Fruit fly (Drosophila melanogaster) whole organism, wandering third instar larva: ENCODE results near the gene Dpm2.

Experiments used
- Dfd ChIP-seq: fragments of >200 bp; optimal IDR thresholded peaks from 2 replicates; lab custom pipeline; 2017; ENCODE audit warnings: missing biosample characterization, missing genetic modification characterization
- dmrt93B ChIP-seq: fragments of 200-800 bp; sonication (Bioruptor generic); optimal IDR thresholded peaks from 2 replicates; lab custom pipeline; 2018; ENCODE audit warnings: missing biosample characterization, mild to moderate bottlenecking, missing genetic modification characterization
- h ChIP-seq: fragments of 200-800 bp; sonication (Bioruptor generic); optimal IDR thresholded peaks from 3 replicates; lab custom pipeline; 2016; ENCODE audit warnings: missing biosample characterization, mild to moderate bottlenecking, missing genetic modification characterization
- lola ChIP-seq: fragments of >200 bp; optimal IDR thresholded peaks from 2 replicates; lab custom pipeline; 2017; ENCODE audit warnings: missing biosample characterization, missing genetic modification characterization
- usp ChIP-seq: fragments of >200 bp; optimal IDR thresholded peaks from 2 replicates; lab custom pipeline; 2017; ENCODE audit warnings: missing biosample characterization, missing genetic modification characterization

DNA sequence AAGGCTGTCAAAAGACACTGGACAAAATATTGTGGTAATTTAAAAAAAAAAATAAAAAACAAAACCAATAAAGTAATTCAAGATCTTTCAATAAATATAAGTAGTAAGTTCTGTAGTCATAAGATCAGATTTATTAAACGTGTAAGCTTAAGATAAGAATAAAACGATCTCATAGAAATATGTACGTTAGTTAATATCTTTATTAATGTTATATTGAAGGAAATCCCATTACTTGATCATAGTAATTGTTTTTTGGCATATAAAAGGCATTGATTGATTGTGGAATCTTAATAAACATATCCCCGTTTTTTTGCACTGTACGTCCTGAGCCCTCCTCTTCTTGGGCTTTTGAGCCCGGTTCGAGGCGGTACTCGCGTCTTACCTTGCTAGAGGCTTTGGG, 23.9 kb downstream of the Dpm2 start:
- no peak for TF ChIP-seq Dfd (GFP tag; lab: Kevin White, UChicago)
- peak; percentile 59 for TF ChIP-seq dmrt93B (GFP tag; lab: Kevin White, UChicago)
- no peak for TF ChIP-seq lola
- TF ChIP-seq h, result peak; percentile 85
- TF ChIP-seq usp (GFP tag; lab: Kevin White, UChicago), result no peak
